Worm (Caenorhabditis elegans) whole organism, young adult: ENCODE measurements around the gene twk-42.
A peak's percentile ranks its signal among the peaks of the same experiment; 100 is the strongest.

Experiments used
- B0035.1 ChIP-seq: sonication (generic microtip); optimal IDR thresholded peaks from 2 replicates; lab custom pipeline; 2016; ENCODE audit warnings: missing genetic modification characterization, mild to moderate bottlenecking, missing compliant biosample characterization, missing genotype, missing genetic modification reagents
- D2030.7 ChIP-seq: fragments of 200-800 bp; sonication (Bioruptor generic); IDR thresholded peaks from 2 replicates; pipeline ENCODE4 v1.3.6; 2022; ENCODE audit warnings: missing genetic modification reagents, missing genetic modification characterization, missing compliant biosample characterization
- F49E8.2 ChIP-seq: sonication (generic microtip); optimal IDR thresholded peaks from 3 replicates; lab custom pipeline; 2017; ENCODE audit warnings: missing genetic modification characterization, mild to moderate bottlenecking, missing compliant biosample characterization, antibody characterized with exemption, moderate library complexity; ENCODE audit not compliant: insufficient read depth
- F57C9.4 ChIP-seq: sonication (generic microtip); optimal IDR thresholded peaks from 2 replicates; lab custom pipeline; 2017; ENCODE audit warnings: mild to moderate bottlenecking, missing genetic modification characterization, missing compliant biosample characterization
- K12H6.12 ChIP-seq: fragments of 200-800 bp; sonication (Bioruptor generic); optimal IDR thresholded peaks from 2 replicates; lab custom pipeline; 2018; ENCODE audit warnings: mild to moderate bottlenecking, missing genetic modification characterization, missing compliant biosample characterization
- T07F8.4 ChIP-seq: sonication (generic microtip); optimal IDR thresholded peaks from 2 replicates; lab custom pipeline; 2016; ENCODE audit warnings: mild to moderate bottlenecking, missing genetic modification characterization, moderate library complexity, missing compliant biosample characterization
- T26A5.8 ChIP-seq: sonication (generic microtip); optimal IDR thresholded peaks from 2 replicates; lab custom pipeline; 2016; ENCODE audit warnings: missing genetic modification characterization, missing compliant biosample characterization
- Y53F4B.3 ChIP-seq: fragments of 200-800 bp; sonication (Bioruptor generic); IDR thresholded peaks from 2 replicates; pipeline ENCODE4 v1.3.6; 2022; ENCODE audit warnings: missing genetic modification reagents, missing genetic modification characterization, missing compliant biosample characterization
- Y56A3A.18 ChIP-seq: fragments of 200-800 bp; sonication (Bioruptor generic); IDR thresholded peaks from 2 replicates; pipeline ENCODE4 v1.3.6; 2022; ENCODE audit warnings: missing genetic modification reagents, missing genetic modification characterization, missing compliant biosample characterization
- athp-1 ChIP-seq: sonication (generic microtip); optimal IDR thresholded peaks from 2 replicates; lab custom pipeline; 2017; ENCODE audit warnings: mild to moderate bottlenecking, missing genetic modification characterization, missing compliant biosample characterization
- attf-6 ChIP-seq: fragments of 200-800 bp; sonication (Bioruptor generic); IDR thresholded peaks from 2 replicates; pipeline ENCODE4 v1.3.6; 2022; ENCODE audit warnings: missing genetic modification reagents, missing genetic modification characterization, missing compliant biosample characterization
- ccch-3 ChIP-seq: fragments of 200-800 bp; sonication (Bioruptor generic); optimal IDR thresholded peaks from 2 replicates; lab custom pipeline; 2018; ENCODE audit warnings: mild to moderate bottlenecking, missing genetic modification characterization, missing compliant biosample characterization
- cebp-2 ChIP-seq: fragments of 200-800 bp; sonication (Bioruptor generic); IDR thresholded peaks from 2 replicates; pipeline ENCODE4 v1.3.6; 2022; ENCODE audit warnings: missing genetic modification characterization, missing compliant biosample characterization
- ceh-79 ChIP-seq: sonication (generic microtip); optimal IDR thresholded peaks from 2 replicates; lab custom pipeline; 2017; ENCODE audit warnings: mild to moderate bottlenecking, missing genetic modification characterization, missing compliant biosample characterization
- ceh-91 ChIP-seq: fragments of 200-800 bp; sonication (Bioruptor generic); IDR thresholded peaks from 2 replicates; pipeline ENCODE4 v1.3.6; 2022; ENCODE audit warnings: missing genetic modification reagents, missing genetic modification characterization, missing compliant biosample characterization
- die-1 ChIP-seq: sonication (generic microtip); optimal IDR thresholded peaks from 2 replicates; lab custom pipeline; 2016; ENCODE audit warnings: missing genotype, mild to moderate bottlenecking, missing genetic modification characterization, missing compliant biosample characterization
- egl-44 ChIP-seq: fragments of 200-800 bp; sonication (Bioruptor generic); IDR thresholded peaks from 2 replicates; pipeline ENCODE4 v1.3.6; 2022; ENCODE audit warnings: missing genetic modification reagents, missing genetic modification characterization, missing compliant biosample characterization
- egrh-3 ChIP-seq: fragments of 200-800 bp; sonication (Bioruptor generic); IDR thresholded peaks from 2 replicates; pipeline ENCODE4 v1.3.6; 2022; ENCODE audit warnings: missing genetic modification reagents, missing genetic modification characterization, missing compliant biosample characterization
- fkh-3 ChIP-seq: sonication (generic microtip); optimal IDR thresholded peaks from 2 replicates; lab custom pipeline; 2016; ENCODE audit warnings: mild to moderate bottlenecking, missing genetic modification characterization, missing compliant biosample characterization
- gei-17 ChIP-seq: fragments of 200-800 bp; sonication (Bioruptor generic); optimal IDR thresholded peaks from 2 replicates; lab custom pipeline; 2018; ENCODE audit warnings: mild to moderate bottlenecking, missing genetic modification characterization, missing compliant biosample characterization
- him-1 ChIP-seq: sonication (generic microtip); optimal IDR thresholded peaks from 2 replicates; lab custom pipeline; 2016; ENCODE audit warnings: missing genotype, missing genetic modification reagents, missing genetic modification characterization, missing compliant biosample characterization
- nfya-2 ChIP-seq: fragments of 200-800 bp; sonication (Bioruptor generic); IDR thresholded peaks from 2 replicates; pipeline ENCODE4 v1.3.6; 2022; ENCODE audit warnings: missing genetic modification reagents, missing genetic modification characterization, missing compliant biosample characterization
- nhr-120 ChIP-seq: fragments of 200-800 bp; sonication (Bioruptor generic); IDR thresholded peaks from 2 replicates; pipeline ENCODE4 v1.3.6; 2022; ENCODE audit warnings: missing genetic modification characterization, missing compliant biosample characterization
- nhr-179 ChIP-seq: sonication (generic microtip); optimal IDR thresholded peaks from 2 replicates; lab custom pipeline; 2016; ENCODE audit warnings: mild to moderate bottlenecking, missing genetic modification characterization, missing compliant biosample characterization
- nhr-80 ChIP-seq: sonication (generic microtip); optimal IDR thresholded peaks from 2 replicates; lab custom pipeline; 2016; ENCODE audit warnings: missing genetic modification characterization, missing compliant biosample characterization
- rec-8 ChIP-seq, 2 experiments: sonication (generic microtip); optimal IDR thresholded peaks; 2 replicates each; lab custom pipeline; 2016; ENCODE audit warnings: mild to moderate bottlenecking in 2 of 2, missing genetic modification characterization in 2 of 2, missing genetic modification reagents in 2 of 2, missing genotype in 2 of 2, missing biosample characterization in 1 of 2, missing compliant biosample characterization in 1 of 2, moderate library complexity in 1 of 2
- repo-1 ChIP-seq: sonication (generic microtip); optimal IDR thresholded peaks from 2 replicates; lab custom pipeline; 2017; ENCODE audit warnings: mild to moderate bottlenecking, missing genetic modification characterization, missing compliant biosample characterization
- rpc-1 ChIP-seq, 2 experiments: fragments of 150-350 bp in 1 of 2; sonication (generic microtip) in 1 of 2; optimal IDR thresholded peaks; 2 replicates each; lab custom pipeline; 2014 to 2018; ENCODE audit warnings: missing biosample characterization in 1 of 2, missing genetic modification characterization in 1 of 2, missing genetic modification reagents in 1 of 2, missing genotype in 1 of 2
- sdz-38 ChIP-seq: sonication (generic microtip); optimal IDR thresholded peaks from 2 replicates; lab custom pipeline; 2016; ENCODE audit warnings: missing genotype, missing genetic modification characterization, missing compliant biosample characterization
- sea-2 ChIP-seq: fragments of 200-800 bp; sonication (Bioruptor generic); IDR thresholded peaks from 2 replicates; pipeline ENCODE4 v1.3.6; 2022; ENCODE audit warnings: missing genetic modification characterization, missing compliant biosample characterization
- unc-130 ChIP-seq: sonication (generic microtip); optimal IDR thresholded peaks from 2 replicates; lab custom pipeline; 2016; ENCODE audit warnings: missing genetic modification reagents, missing genetic modification characterization, missing compliant biosample characterization
- zfh-2 ChIP-seq: fragments of 200-800 bp; sonication (Bioruptor generic); conservative IDR thresholded peaks from 2 replicates; pipeline ENCODE4 v1.3.6; 2022; ENCODE audit warnings: missing genetic modification reagents, missing genetic modification characterization, missing compliant biosample characterization

The twk-42 gene

DNA sequence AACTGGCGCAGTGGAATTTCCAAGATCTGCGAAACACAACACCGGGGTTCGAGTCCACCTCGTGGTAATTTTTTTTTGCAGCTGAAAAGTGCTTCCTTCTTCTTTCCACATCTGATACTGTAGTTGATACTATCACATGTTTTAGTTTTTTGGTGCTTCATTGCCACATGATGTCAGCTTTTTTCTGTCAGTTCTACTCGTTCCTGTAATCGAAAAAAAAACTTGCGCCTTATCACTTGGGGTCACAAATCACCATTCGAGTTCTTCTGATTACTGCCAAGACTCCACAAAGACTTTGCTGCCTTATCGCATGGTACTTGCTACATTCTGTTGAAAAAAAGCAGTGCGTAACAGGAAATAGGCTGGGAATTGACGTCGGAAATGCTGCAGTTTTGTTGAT lies 10.7 kb downstream of the twk-42 start (continued):
- TF ChIP-seq rpc-1 (optimal IDR thresholded peaks at IDR 0.05; lab: Kevin White, UChicago) (no peak), rpc-1 (tag; optimal IDR thresholded peaks at IDR 0.05; lab: Kevin White, UChicago) (no peak), repo-1 (tag; lab: Kevin White, UChicago) (no peak), T07F8.4 (tag; lab: Kevin White, UChicago) (no peak), F49E8.2 (tag; lab: Kevin White, UChicago) (no peak), unc-130 (GFP tag; lab: Kevin White, UChicago) (no peak), nhr-179 (tag; lab: Kevin White, UChicago) (no peak), ceh-91 (GFP tag; lab: Robert Waterston, UW) (no peak), K12H6.12 (tag; lab: Kevin White, UChicago) (no peak), T26A5.8 (no peak), B0035.1 (tag; lab: Kevin White, UChicago) (no peak)

ce11 chrV:17718647-17719046 lies 13.8 kb downstream of the twk-42 start, which contains the start of gene str-77:
TSS of gene str-77 (plus strand) at chrV:17718947.
- TF ChIP-seq D2030.7 (GFP tag; lab: Robert Waterston, UW) (no peak), ceh-79 (no peak), Y53F4B.3 (GFP tag; lab: Robert Waterston, UW) (no peak), zfh-2 (no peak), K12H6.12 (tag; lab: Kevin White, UChicago) (no peak), egrh-3 (GFP tag; lab: Robert Waterston, UW) (no peak), nhr-179 (tag; lab: Kevin White, UChicago) (no peak), fkh-3 (no peak), sea-2 (GFP tag; lab: Robert Waterston, UW) (no peak), rpc-1 (optimal IDR thresholded peaks at IDR 0.05; lab: Kevin White, UChicago) (no peak), rpc-1 (tag; optimal IDR thresholded peaks at IDR 0.05; lab: Kevin White, UChicago) (no peak), gei-17 (no peak)

ce11 chrV:17714330-17714729 lies 18.1 kb downstream of the twk-42 start, which contains the start of gene twk-33:
TSS of gene twk-33 (minus strand) at chrV:17714377.
- TF ChIP-seq rec-8 (tag; optimal IDR thresholded peaks at IDR 0.05; lab: Kevin White, UChicago) (no peak), nhr-80 (tag; lab: Kevin White, UChicago) (peak; percentile 76), sdz-38 (tag; lab: Kevin White, UChicago) (no peak)

DNA sequence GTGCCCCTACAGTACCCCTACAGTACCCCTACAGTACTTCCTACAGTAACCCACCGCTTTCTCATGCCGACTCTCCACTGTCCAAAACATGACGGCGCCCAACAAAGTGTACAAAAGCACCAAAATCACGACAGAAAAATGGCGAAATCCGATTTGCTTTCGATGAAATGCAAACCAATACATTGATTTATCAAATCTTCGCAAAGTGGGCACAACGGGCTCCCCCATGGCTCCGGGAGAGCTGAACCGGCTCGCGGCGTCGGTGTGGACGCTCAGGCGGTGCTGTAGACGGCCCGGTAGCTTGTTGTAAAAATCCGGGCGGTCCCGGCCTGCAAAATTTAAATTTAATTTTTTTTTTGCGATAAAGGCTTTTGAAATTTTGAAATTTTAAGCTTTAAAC lies 20.1 kb downstream of the twk-42 start:
- no peak for TF ChIP-seq die-1 (tag; lab: Kevin White, UChicago)
- 0 out of 2 replicates have a peak, but pooled peaks have one; percentile 44 for TF ChIP-seq nhr-120 (GFP tag; lab: Robert Waterston, UW)
- peak; percentile 68 for TF ChIP-seq zfh-2
- TF ChIP-seq egl-44, result no peak
- TF ChIP-seq Y56A3A.18 (GFP tag; lab: Robert Waterston, UW), result no peak
- TF ChIP-seq, all 124 proteins: peak for 2

ce11 chrV:17707022-17707421 lies 25.4 kb downstream of the twk-42 start, which contains the start of gene srh-31:
TSS of gene srh-31 (plus strand) at chrV:17707322.
- no peak for TF ChIP-seq ccch-3 (GFP tag; lab: Kevin White, UChicago)
- TF ChIP-seq F57C9.4 (tag; lab: Kevin White, UChicago), result no peak
- no peak for TF ChIP-seq cebp-2 (GFP tag; lab: Robert Waterston, UW)
- TF ChIP-seq attf-6, result no peak
- no peak for TF ChIP-seq him-1 (tag; lab: Kevin White, UChicago)
- TF ChIP-seq rpc-1 (optimal IDR thresholded peaks at IDR 0.05; lab: Kevin White, UChicago), result no peak
- TF ChIP-seq rpc-1 (tag; optimal IDR thresholded peaks at IDR 0.05; lab: Kevin White, UChicago), result no peak
- no peak for TF ChIP-seq nfya-2 (GFP tag; lab: Robert Waterston, UW)
- no peak for TF ChIP-seq T26A5.8
- no peak for TF ChIP-seq athp-1
